Fruit fly (Drosophila melanogaster): ENCODE data around the gene CG8611.

The CG8611 gene

DNA sequence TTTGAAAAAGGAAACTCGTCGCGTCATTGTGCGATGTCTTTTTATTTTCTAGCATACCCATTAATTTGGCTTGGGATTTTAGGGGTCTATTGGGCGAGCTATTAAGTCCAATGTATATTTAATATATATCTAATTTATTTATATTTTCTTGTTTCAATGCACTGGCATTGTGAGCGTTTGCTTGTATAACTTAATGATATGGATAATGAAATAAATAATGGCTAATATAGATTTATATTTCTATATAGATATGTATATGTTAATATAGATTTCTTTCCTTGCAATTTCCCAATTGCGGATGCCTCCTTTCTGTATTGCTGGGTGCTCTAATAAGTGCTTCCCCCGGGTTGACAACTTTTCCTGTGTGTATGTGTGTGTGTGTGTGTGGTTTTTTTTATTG lies 49.6 kb upstream of the CG8611 start (continued):
- TF ChIP-seq Mes4 (GFP tag; optimal IDR thresholded peaks at IDR 0.05) (no peak), Spps (tag; optimal IDR thresholded peaks at IDR 0.05) (peak; percentile 30), otp (GFP tag; IDR thresholded peaks at IDR 0.05) (no peak), insv (GFP tag; optimal IDR thresholded peaks at IDR 0.05) (no peak), Sry-β (GFP tag; optimal IDR thresholded peaks at IDR 0.05) (no peak), ems (GFP tag; optimal IDR thresholded peaks at IDR 0.05) (no peak), sr (GFP tag; IDR thresholded peaks at IDR 0.05) (no peak), CG7928 (GFP tag; optimal IDR thresholded peaks at IDR 0.05) (no peak), al (GFP tag; IDR thresholded peaks at IDR 0.05) (no peak), p53 (GFP tag; optimal IDR thresholded peaks at IDR 0.05) (no peak), CG18619 (GFP tag; optimal IDR thresholded peaks at IDR 0.05) (no peak), cwo (GFP tag; optimal IDR thresholded peaks at IDR 0.05) (no peak), Sry-δ (GFP tag; optimal IDR thresholded peaks at IDR 0.05) (no peak), ato (GFP tag; IDR thresholded peaks at IDR 0.05; ENCODE audit: partially characterized antibody) (no peak), prd (optimal IDR thresholded peaks at IDR 0.05) (no peak), prd (GFP tag; IDR thresholded peaks at IDR 0.05) (peak; percentile 10; the same call in 1 of the 3 replicates), CG31365 (tag; optimal IDR thresholded peaks at IDR 0.05) (no peak), CG9932 (GFP tag; IDR thresholded peaks at IDR 0.05) (no peak), cg (GFP tag; optimal IDR thresholded peaks at IDR 0.05) (peak; percentile 20), CG12299 (tag; optimal IDR thresholded peaks at IDR 0.05) (no peak), NK7.1 (GFP tag; optimal IDR thresholded peaks at IDR 0.05) (no peak), Camta (GFP tag; optimal IDR thresholded peaks at IDR 0.05) (no peak), Sox102F (GFP tag; optimal IDR thresholded peaks at IDR 0.05) (peak; percentile 23), CG18599 (GFP tag; optimal IDR thresholded peaks at IDR 0.05) (no peak), MTF-1 (GFP tag; optimal IDR thresholded peaks at IDR 0.05; ENCODE audit: borderline replicate concordance) (no peak), YL-1 (GFP tag; optimal IDR thresholded peaks at IDR 0.05) (no peak), bab2 (GFP tag; optimal IDR thresholded peaks at IDR 0.05) (no peak), CG11723 (GFP tag; optimal IDR thresholded peaks at IDR 0.05) (no peak), dmrt99B (tag; optimal IDR thresholded peaks at IDR 0.05) (peak; percentile 25), CG11695 (GFP tag; IDR thresholded peaks at IDR 0.05) (no peak), odd (GFP tag; optimal IDR thresholded peaks at IDR 0.05) (no peak), CG7271 (tag; optimal IDR thresholded peaks at IDR 0.05) (no peak), CG2199 (GFP tag; IDR thresholded peaks at IDR 0.05) (no peak), CG10209 (GFP tag; optimal IDR thresholded peaks at IDR 0.05) (peak; percentile 20), twi (tag; optimal IDR thresholded peaks at IDR 0.05) (no peak), CrebB (tag; optimal IDR thresholded peaks at IDR 0.05) (no peak), Neu2 (GFP tag; optimal IDR thresholded peaks at IDR 0.05; ENCODE audit: borderline replicate concordance) (no peak), CG2116 (GFP tag; optimal IDR thresholded peaks at IDR 0.05) (no peak), stwl (tag; optimal IDR thresholded peaks at IDR 0.05) (no peak), CG17612 (GFP tag; IDR thresholded peaks at IDR 0.05) (no peak), CG12155 (GFP tag; optimal IDR thresholded peaks at IDR 0.05) (no peak), CG13894 (tag; optimal IDR thresholded peaks at IDR 0.05) (no peak), ara (GFP tag; IDR thresholded peaks at IDR 0.05) (0 out of 2 replicates have a peak, but pooled peaks have one; percentile 4), mirr (GFP tag; optimal IDR thresholded peaks at IDR 0.05) (no peak), CG12391 (tag; optimal IDR thresholded peaks at IDR 0.05) (peak; percentile 55), CG15073 (GFP tag; optimal IDR thresholded peaks at IDR 0.05) (no peak), CG18262 (tag; optimal IDR thresholded peaks at IDR 0.05) (peak; percentile 77), salm (tag; optimal IDR thresholded peaks at IDR 0.05) (no peak), Atf3 (GFP tag; optimal IDR thresholded peaks at IDR 0.05) (no peak), Aef1 (GFP tag; IDR thresholded peaks at IDR 0.05) (no peak), gsb (GFP tag; IDR thresholded peaks at IDR 0.05) (no peak), onecut (GFP tag; IDR thresholded peaks at IDR 0.05) (no peak)
